Fruit fly (Drosophila melanogaster): Measurements from ENCODE around the gene RnpS1.

Gene RnpS1

dm6 chr3R:9534595-9535217 is 17.1 kb upstream of the RnpS1 start (continued):
- TF ChIP-seq CG4820 (GFP tag; optimal IDR thresholded peaks at IDR 0.05): no peak
- TF ChIP-seq CG8089 (GFP tag; optimal IDR thresholded peaks at IDR 0.05): no peak
- 0 out of 2 replicates have a peak, but pooled peaks have one; percentile 5 for TF ChIP-seq CG10959 (GFP tag; IDR thresholded peaks at IDR 0.05)
- peak; percentile 78 to 91 for TF ChIP-seq Trl (optimal IDR thresholded peaks at IDR 0.05)
- TF ChIP-seq Trl (GFP tag; optimal IDR thresholded peaks at IDR 0.05): no peak
- no peak for TF ChIP-seq CG6683 (GFP tag; optimal IDR thresholded peaks at IDR 0.05)
- no peak for TF ChIP-seq tio (GFP tag; optimal IDR thresholded peaks at IDR 0.05)
- TF ChIP-seq odd (GFP tag; optimal IDR thresholded peaks at IDR 0.05): no peak
- no peak for TF ChIP-seq CG1024 (GFP tag; IDR thresholded peaks at IDR 0.05)
- no peak for TF ChIP-seq CG8281 (tag; optimal IDR thresholded peaks at IDR 0.05)
- TF ChIP-seq CG6175 (GFP tag; IDR thresholded peaks at IDR 0.05): peak; percentile 74; the same call in 2 of the 3 replicates
- TF ChIP-seq CG7357 (GFP tag; IDR thresholded peaks at IDR 0.05): no peak
- no peak for TF ChIP-seq HLH4C (GFP tag; IDR thresholded peaks at IDR 0.05; ENCODE audit: partially characterized antibody)
- TF ChIP-seq CG15601 (tag; optimal IDR thresholded peaks at IDR 0.05): no peak
- no peak for TF ChIP-seq CG10543 (GFP tag; optimal IDR thresholded peaks at IDR 0.05)
- no peak for TF ChIP-seq Hmr (GFP tag; optimal IDR thresholded peaks at IDR 0.05)
- no peak for TF ChIP-seq ind (GFP tag; optimal IDR thresholded peaks at IDR 0.05)
- TF ChIP-seq CG4328 (GFP tag; optimal IDR thresholded peaks at IDR 0.05): no peak
- no peak for TF ChIP-seq vfl (GFP tag; optimal IDR thresholded peaks at IDR 0.05)
- TF ChIP-seq jigr1 (GFP tag; IDR thresholded peaks at IDR 0.05): no peak
- peak; percentile 91; the same call in 2 of the 4 replicates for TF ChIP-seq chinmo (GFP tag; IDR thresholded peaks at IDR 0.05; ENCODE audit: partially characterized antibody)
- TF ChIP-seq CG6854 (GFP tag; optimal IDR thresholded peaks at IDR 0.05): no peak
- TF ChIP-seq zfh1 (GFP tag; IDR thresholded peaks at IDR 0.05): no peak
- TF ChIP-seq CG13123 (GFP tag; optimal IDR thresholded peaks at IDR 0.05): no peak
- TF ChIP-seq CG4360 (GFP tag; IDR thresholded peaks at IDR 0.05): peak; percentile 69
- TF ChIP-seq chm (GFP tag; IDR thresholded peaks at IDR 0.05): no peak
- TF ChIP-seq CG17385 (GFP tag; optimal IDR thresholded peaks at IDR 0.05): peak; percentile 47
- TF ChIP-seq crol (GFP tag; IDR thresholded peaks at IDR 0.05): no peak
- TF ChIP-seq CG1792 (GFP tag; optimal IDR thresholded peaks at IDR 0.05): no peak
- TF ChIP-seq YL-1 (GFP tag; optimal IDR thresholded peaks at IDR 0.05): no peak
- TF ChIP-seq CrebB (tag; optimal IDR thresholded peaks at IDR 0.05): no peak
- no peak for TF ChIP-seq CG3407 (GFP tag; optimal IDR thresholded peaks at IDR 0.05)
- no peak for TF ChIP-seq CG9215 (GFP tag; IDR thresholded peaks at IDR 0.05)
- no peak for TF ChIP-seq sisA (GFP tag; IDR thresholded peaks at IDR 0.05)
- TF ChIP-seq gsb-n (tag; optimal IDR thresholded peaks at IDR 0.05): no peak
- TF ChIP-seq pan (optimal IDR thresholded peaks at IDR 0.05): no peak
- TF ChIP-seq pan (GFP tag; optimal IDR thresholded peaks at IDR 0.05 in 1 of 2, IDR thresholded peaks at IDR 0.05 in 1 of 2): no peak
- TF ChIP-seq CG8944 (GFP tag; optimal IDR thresholded peaks at IDR 0.05): no peak
- TF ChIP-seq Ravus (GFP tag; IDR thresholded peaks at IDR 0.05): no peak
- no peak for TF ChIP-seq CG9876 (GFP tag; optimal IDR thresholded peaks at IDR 0.05)
- TF ChIP-seq CG6813 (GFP tag; optimal IDR thresholded peaks at IDR 0.05): no peak
- TF ChIP-seq pnt (GFP tag; optimal IDR thresholded peaks at IDR 0.05): no peak
- peak; percentile 57 for TF ChIP-seq yki (optimal IDR thresholded peaks at IDR 0.05)
